Fruit fly (Drosophila melanogaster) whole organism, embryonic: ENCODE data around the gene Gpdh1.

Experiments
- B-H1 ChIP-seq: fragments of 200-800 bp; sonication (Bioruptor generic); IDR thresholded peaks from 3 replicates; pipeline ENCODE4 v1.3.6; 2022; ENCODE audit warnings: missing biosample characterization, missing genetic modification characterization
- B-H2 ChIP-seq: fragments of 200-800 bp; sonication (Bioruptor generic); optimal IDR thresholded peaks from 2 replicates; lab custom pipeline; 2018; ENCODE audit warnings: missing biosample characterization, mild to moderate bottlenecking, missing genetic modification characterization
- Bdp1 ChIP-seq: fragments of 200-800 bp; sonication (Bioruptor generic); optimal IDR thresholded peaks from 3 replicates; lab custom pipeline; 2016; ENCODE audit warnings: missing biosample characterization, missing genetic modification characterization
- CG10979 ChIP-seq: fragments of 200-800 bp; sonication (Bioruptor generic); optimal IDR thresholded peaks from 2 replicates; lab custom pipeline; 2018; ENCODE audit warnings: missing biosample characterization, mild to moderate bottlenecking, missing genetic modification characterization, moderate library complexity
- CG11560 ChIP-seq: fragments of 200-800 bp; sonication (Bioruptor generic); IDR thresholded peaks from 3 replicates; pipeline ENCODE4 v1.3.6; 2022; ENCODE audit warnings: missing biosample characterization, missing genetic modification characterization
- CG12155 ChIP-seq: fragments of 200-800 bp; sonication (Bioruptor generic); optimal IDR thresholded peaks from 3 replicates; lab custom pipeline; 2016; ENCODE audit warnings: missing biosample characterization, missing genetic modification characterization
- CG13123 ChIP-seq: fragments of 200-800 bp; sonication (Bioruptor generic); optimal IDR thresholded peaks from 2 replicates; lab custom pipeline; 2016; ENCODE audit warnings: missing biosample characterization, missing genetic modification characterization
- CG13424 ChIP-seq: fragments of 200-800 bp; sonication (Bioruptor generic); optimal IDR thresholded peaks from 2 replicates; lab custom pipeline; 2019; ENCODE audit warnings: missing biosample characterization, mild to moderate bottlenecking, missing genetic modification characterization, moderate library complexity
- CG13894 ChIP-seq: fragments of 200-800 bp; sonication (Bioruptor generic); optimal IDR thresholded peaks from 3 replicates; lab custom pipeline; 2018; ENCODE audit warnings: missing biosample characterization, mild to moderate bottlenecking, missing genetic modification characterization, moderate library complexity
- CG1603 ChIP-seq: fragments of 200-800 bp; sonication (Bioruptor generic); optimal IDR thresholded peaks from 2 replicates; lab custom pipeline; 2019; ENCODE audit warnings: missing biosample characterization, mild to moderate bottlenecking, missing genetic modification characterization, moderate library complexity
- CG16815 ChIP-seq: fragments of 200-800 bp; sonication (Bioruptor generic); optimal IDR thresholded peaks from 3 replicates; lab custom pipeline; 2017; ENCODE audit warnings: missing biosample characterization, mild to moderate bottlenecking, missing genetic modification characterization
- CG17186 ChIP-seq: fragments of 200-800 bp; sonication (Bioruptor generic); optimal IDR thresholded peaks from 3 replicates; lab custom pipeline; 2017; ENCODE audit warnings: missing biosample characterization, missing genetic modification reagents, missing genetic modification characterization
- CG18011 ChIP-seq: fragments of 200-800 bp; sonication (Bioruptor generic); optimal IDR thresholded peaks from 2 replicates; lab custom pipeline; 2017; ENCODE audit warnings: missing biosample characterization, missing genetic modification characterization, mild to moderate bottlenecking, moderate library complexity, missing genotype
- CG2678 ChIP-seq: fragments of 200-800 bp; sonication (Bioruptor generic); optimal IDR thresholded peaks from 3 replicates; lab custom pipeline; 2019; ENCODE audit warnings: missing biosample characterization, mild to moderate bottlenecking, missing genetic modification characterization, moderate library complexity
- CG31224 ChIP-seq: fragments of 200-800 bp; sonication (Bioruptor generic); IDR thresholded peaks from 2 replicates; pipeline ENCODE4 v1.3.6; 2022; ENCODE audit warnings: missing biosample characterization, missing genetic modification characterization
- CG3281 ChIP-seq: fragments of 200-800 bp; sonication (Bioruptor generic); optimal IDR thresholded peaks from 3 replicates; lab custom pipeline; 2017; ENCODE audit warnings: missing biosample characterization, mild to moderate bottlenecking, missing genetic modification characterization
- CG6765 ChIP-seq: fragments of 200-800 bp; sonication (Bioruptor generic); optimal IDR thresholded peaks from 3 replicates; lab custom pipeline; 2017; ENCODE audit warnings: missing biosample characterization, mild to moderate bottlenecking, missing genetic modification characterization
- CG8089 ChIP-seq: fragments of 200-800 bp; sonication (Bioruptor generic); optimal IDR thresholded peaks from 3 replicates; lab custom pipeline; 2016; ENCODE audit warnings: missing biosample characterization, missing genetic modification characterization
- CG9727 ChIP-seq: fragments of 200-800 bp; sonication (Bioruptor generic); optimal IDR thresholded peaks from 3 replicates; lab custom pipeline; 2017; ENCODE audit warnings: missing biosample characterization, mild to moderate bottlenecking, missing genetic modification characterization
- CTCF ChIP-seq: fragments of 200-800 bp; sonication (Bioruptor generic); optimal IDR thresholded peaks from 2 replicates; lab custom pipeline; 2017; ENCODE audit warnings: missing biosample characterization, mild to moderate bottlenecking, missing genetic modification characterization, moderate library complexity
- Dad ChIP-seq: fragments of 200-800 bp; sonication (Bioruptor generic); optimal IDR thresholded peaks from 3 replicates; lab custom pipeline; 2016; ENCODE audit warnings: missing biosample characterization, missing genetic modification characterization
- Elba2 ChIP-seq: fragments of 200-800 bp; sonication (Bioruptor generic); optimal IDR thresholded peaks from 3 replicates; lab custom pipeline; 2016; ENCODE audit warnings: missing biosample characterization, missing genetic modification characterization
- GATAe ChIP-seq: fragments of 200-800 bp; sonication (Bioruptor generic); conservative IDR thresholded peaks from 2 replicates; pipeline ENCODE4 v1.3.6; 2022; ENCODE audit warnings: missing biosample characterization, missing genetic modification characterization
- Gsc ChIP-seq: fragments of 200-800 bp; sonication (Bioruptor generic); IDR thresholded peaks from 2 replicates; pipeline ENCODE4 v1.3.6; 2022; ENCODE audit warnings: missing biosample characterization, missing genetic modification characterization
- Hr78 ChIP-seq, 2 experiments: fragments of 200-800 bp in 1 of 2; fragments of >200 bp in 1 of 2; sonication (Bioruptor generic) in 1 of 2; optimal IDR thresholded peaks; 2 replicates each; lab custom pipeline; 2017 to 2019; ENCODE audit warnings: missing biosample characterization in 2 of 2, missing genetic modification characterization in 2 of 2, mild to moderate bottlenecking in 1 of 2, moderate library complexity in 1 of 2
- MBD-R2 ChIP-seq: fragments of 200-800 bp; sonication (Bioruptor generic); IDR thresholded peaks from 2 replicates; pipeline ENCODE4 v1.3.6; 2022; ENCODE audit warnings: missing biosample characterization, missing genetic modification characterization
- Oli ChIP-seq: fragments of 200-800 bp; sonication (Bioruptor generic); optimal IDR thresholded peaks from 2 replicates; lab custom pipeline; 2018; ENCODE audit warnings: missing biosample characterization, mild to moderate bottlenecking, missing genetic modification characterization, moderate library complexity
- Side ChIP-seq: fragments of 200-800 bp; sonication (Bioruptor generic); optimal IDR thresholded peaks from 2 replicates; lab custom pipeline; 2016; ENCODE audit warnings: missing biosample characterization, missing genetic modification characterization
- Usf ChIP-seq: fragments of 200-800 bp; sonication (Bioruptor generic); optimal IDR thresholded peaks from 2 replicates; lab custom pipeline; 2017; ENCODE audit warnings: missing genotype, missing biosample characterization, missing genetic modification characterization
- bowl ChIP-seq: fragments of 200-800 bp; sonication (Bioruptor generic); IDR thresholded peaks from 2 replicates; pipeline ENCODE4 v1.3.6; 2022; ENCODE audit warnings: missing biosample characterization, missing genetic modification characterization
- cato ChIP-seq: fragments of 200-800 bp; sonication (Bioruptor generic); optimal IDR thresholded peaks from 2 replicates; lab custom pipeline; 2016; ENCODE audit warnings: missing biosample characterization, missing genetic modification characterization, borderline replicate concordance
- dan ChIP-seq: fragments of 200-800 bp; sonication (Bioruptor generic); IDR thresholded peaks from 2 replicates; pipeline ENCODE4 v1.3.6; 2022; ENCODE audit warnings: missing biosample characterization, missing genetic modification characterization
- dysf ChIP-seq: fragments of 200-800 bp; sonication (Bioruptor generic); IDR thresholded peaks from 3 replicates; pipeline ENCODE4 v1.3.6; 2022; ENCODE audit warnings: missing biosample characterization, missing genetic modification characterization
- gcm2 ChIP-seq: fragments of 200-800 bp; sonication (Bioruptor generic); optimal IDR thresholded peaks from 2 replicates; lab custom pipeline; 2016; ENCODE audit warnings: missing biosample characterization, missing genetic modification characterization
- jumu ChIP-seq: fragments of 200-800 bp; sonication (Bioruptor generic); optimal IDR thresholded peaks from 3 replicates; lab custom pipeline; 2016; ENCODE audit warnings: missing biosample characterization, missing genetic modification characterization
- lab ChIP-seq: fragments of 200-800 bp; sonication (Bioruptor generic); optimal IDR thresholded peaks from 3 replicates; lab custom pipeline; 2017; ENCODE audit warnings: missing biosample characterization, missing genetic modification characterization, mild to moderate bottlenecking, moderate library complexity, missing genetic modification reagents
- nom ChIP-seq: fragments of 200-800 bp; sonication (Bioruptor generic); optimal IDR thresholded peaks from 2 replicates; lab custom pipeline; 2017; ENCODE audit warnings: missing biosample characterization, missing genetic modification characterization, mild to moderate bottlenecking, moderate library complexity, missing genetic modification reagents
- odd ChIP-seq: fragments of 200-800 bp; sonication (Bioruptor generic); optimal IDR thresholded peaks from 2 replicates; lab custom pipeline; 2017; ENCODE audit warnings: missing biosample characterization, mild to moderate bottlenecking, missing genetic modification characterization
- ro ChIP-seq: fragments of 200-800 bp; sonication (Bioruptor generic); IDR thresholded peaks from 2 replicates; pipeline ENCODE4 v1.3.6; 2022; ENCODE audit warnings: missing biosample characterization, missing genetic modification characterization
- run ChIP-seq: fragments of 200-800 bp; sonication (Bioruptor generic); optimal IDR thresholded peaks from 3 replicates; lab custom pipeline; 2018; ENCODE audit warnings: missing biosample characterization, mild to moderate bottlenecking, missing genetic modification characterization
- salm ChIP-seq: fragments of 200-800 bp; sonication (Bioruptor generic); optimal IDR thresholded peaks from 2 replicates; lab custom pipeline; 2018; ENCODE audit warnings: missing biosample characterization, mild to moderate bottlenecking, missing genetic modification characterization
- slbo ChIP-seq: fragments of 200-800 bp; sonication (Bioruptor generic); IDR thresholded peaks from 2 replicates; pipeline ENCODE4 v1.3.6; 2022; ENCODE audit warnings: missing biosample characterization, missing genetic modification characterization
- slp2 ChIP-seq: fragments of 200-800 bp; sonication (Bioruptor generic); optimal IDR thresholded peaks from 2 replicates; lab custom pipeline; 2016; ENCODE audit warnings: missing biosample characterization, missing genetic modification characterization
- sna ChIP-seq: fragments of 200-800 bp; sonication (Bioruptor generic); IDR thresholded peaks from 2 replicates; pipeline ENCODE4 v1.3.6; 2022; ENCODE audit warnings: missing biosample characterization, missing genetic modification characterization; ENCODE audit not compliant: partially characterized antibody
- sr ChIP-seq: fragments of 200-800 bp; sonication (Bioruptor generic); IDR thresholded peaks from 3 replicates; pipeline ENCODE4 v1.3.6; 2022; ENCODE audit warnings: missing biosample characterization, missing genetic modification characterization
- ssp ChIP-seq: fragments of 200-800 bp; sonication (Bioruptor generic); IDR thresholded peaks from 2 replicates; pipeline ENCODE4 v1.3.6; 2022; ENCODE audit warnings: missing biosample characterization, missing genetic modification characterization
- tap ChIP-seq: fragments of 200-800 bp; optimal IDR thresholded peaks from 3 replicates; lab custom pipeline; 2019; ENCODE audit warnings: missing biosample characterization, mild to moderate bottlenecking, missing genetic modification characterization, moderate library complexity
- tx ChIP-seq: fragments of 200-800 bp; sonication (Bioruptor generic); optimal IDR thresholded peaks from 2 replicates; lab custom pipeline; 2016; ENCODE audit warnings: missing biosample characterization, missing genetic modification characterization
- unc-4 ChIP-seq: fragments of 200-800 bp; sonication (Bioruptor generic); IDR thresholded peaks from 2 replicates; pipeline ENCODE4 v1.3.6; 2022; ENCODE audit warnings: missing biosample characterization, missing genetic modification characterization; ENCODE audit not compliant: partially characterized antibody
- vfl ChIP-seq: fragments of 200-800 bp; sonication (Bioruptor generic); optimal IDR thresholded peaks from 2 replicates; lab custom pipeline; 2016; ENCODE audit warnings: missing biosample characterization, missing genetic modification characterization
- zen ChIP-seq: fragments of 200-800 bp; sonication (Bioruptor generic); optimal IDR thresholded peaks from 3 replicates; lab custom pipeline; 2018; ENCODE audit warnings: missing biosample characterization, mild to moderate bottlenecking, missing genetic modification characterization, moderate library complexity

Gene Gpdh1

DNA sequence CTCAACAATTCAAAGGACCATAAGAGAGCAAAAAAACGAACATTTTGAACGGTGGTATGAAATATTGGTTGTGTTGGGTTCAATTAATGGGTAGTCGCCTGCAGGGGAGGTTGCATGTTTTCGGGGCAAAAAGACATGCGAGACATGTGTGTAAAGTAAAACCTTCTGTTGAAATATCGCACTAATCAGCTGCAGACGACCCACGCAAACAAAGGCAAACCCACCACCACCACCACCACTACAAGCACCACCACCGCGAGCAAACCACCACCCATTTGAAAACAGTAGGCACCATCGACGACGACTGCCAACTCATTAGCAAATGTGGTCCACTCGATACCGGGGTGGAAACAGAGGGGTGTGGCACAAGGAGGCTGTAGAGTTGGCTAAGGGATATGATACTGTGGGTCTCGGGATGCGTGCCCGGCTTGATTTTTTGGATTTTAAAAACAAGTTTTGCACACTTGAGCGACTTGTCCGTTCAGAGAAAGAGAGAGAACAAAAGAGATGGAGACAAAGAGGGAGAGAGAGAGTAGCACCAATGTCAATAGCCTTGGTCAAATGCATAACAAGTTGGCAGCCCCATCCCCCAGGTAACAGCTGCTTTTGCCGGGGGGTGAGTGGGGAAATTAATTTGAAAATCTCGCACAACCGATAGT is 33.8 kb downstream of the Gpdh1 start (continued):
- TF ChIP-seq vfl (GFP tag; lab: Kevin White, UChicago) (no peak), cato (GFP tag; lab: Kevin White, UChicago) (no peak), B-H2 (GFP tag; lab: Kevin White, UChicago) (no peak), gcm2 (GFP tag; lab: Kevin White, UChicago) (no peak), CTCF (GFP tag; lab: Kevin White, UChicago) (no peak), bowl (GFP tag; lab: Robert Waterston, UW) (no peak), CG9727 (GFP tag; lab: Kevin White, UChicago) (no peak), lab (GFP tag; lab: Kevin White, UChicago) (peak; percentile 58), ro (GFP tag; lab: Robert Waterston, UW) (no peak), CG13123 (no peak), sr (no peak), CG6765 (GFP tag; lab: Kevin White, UChicago) (peak; percentile 58), CG11560 (tag; lab: Robert Waterston, UW) (no peak), CG16815 (GFP tag; lab: Kevin White, UChicago) (no peak), Side (GFP tag; lab: Kevin White, UChicago) (peak; percentile 42), CG12155 (GFP tag; lab: Kevin White, UChicago) (no peak), jumu (GFP tag; lab: Kevin White, UChicago) (no peak), tx (GFP tag; lab: Kevin White, UChicago) (no peak), dysf (no peak), Usf (GFP tag; lab: Kevin White, UChicago) (no peak), CG2678 (tag; lab: Kevin White, UChicago) (peak; percentile 27), sna (GFP tag; lab: Robert Waterston, UW) (no peak), slp2 (GFP tag; lab: Kevin White, UChicago) (no peak), MBD-R2 (GFP tag; lab: Robert Waterston, UW) (no peak), CG10979 (tag; lab: Kevin White, UChicago) (no peak), CG18011 (peak; percentile 36), CG17186 (GFP tag; lab: Kevin White, UChicago) (no peak), zen (tag; lab: Kevin White, UChicago) (peak; percentile 22), Gsc (GFP tag; lab: Robert Waterston, UW) (no peak), CG1603 (tag; lab: Kevin White, UChicago) (no peak), run (tag; lab: Kevin White, UChicago) (no peak), B-H1 (GFP tag; lab: Robert Waterston, UW) (no peak), tap (tag; lab: Kevin White, UChicago) (peak; percentile 19), CG13894 (tag; lab: Kevin White, UChicago) (peak; percentile 18), GATAe (GFP tag; lab: Robert Waterston, UW) (no peak), unc-4 (GFP tag; lab: Robert Waterston, UW) (no peak), Bdp1 (GFP tag; lab: Kevin White, UChicago) (no peak), ssp (GFP tag; lab: Robert Waterston, UW) (no peak), CG13424 (tag; lab: Kevin White, UChicago) (no peak), CG31224 (GFP tag; lab: Robert Waterston, UW) (no peak), CG8089 (GFP tag; lab: Kevin White, UChicago) (no peak), Elba2 (no peak), Hr78 (GFP tag; optimal IDR thresholded peaks at IDR 0.05; lab: Kevin White, UChicago) (no peak), Oli (no peak), salm (no peak), odd (GFP tag; lab: Kevin White, UChicago) (no peak), nom (GFP tag; lab: Kevin White, UChicago) (peak; percentile 67), Dad (GFP tag; lab: Kevin White, UChicago) (no peak), dan (no peak), CG3281 (GFP tag; lab: Kevin White, UChicago) (peak; percentile 20), slbo (GFP tag; lab: Robert Waterston, UW) (no peak)
